Fruit fly (Drosophila melanogaster) whole organism, larva: ENCODE data around the gene ppk15.

Source experiments
- noc ChIP-seq: fragments of 200-800 bp; sonication (Bioruptor generic); optimal IDR thresholded peaks from 3 replicates; lab custom pipeline; 2019; ENCODE audit warnings: missing biosample characterization, mild to moderate bottlenecking, missing genetic modification characterization, moderate library complexity

ppk15 gene

dm6 chr3R:26425005-26425404 lies 21.5 kb upstream of the ppk15 start, which contains the start of gene CG6503:
Gene CG6503 (minus strand): TSS chr3R:26425105.
- no peak for TF ChIP-seq noc (tag; lab: Kevin White, UChicago)

DNA sequence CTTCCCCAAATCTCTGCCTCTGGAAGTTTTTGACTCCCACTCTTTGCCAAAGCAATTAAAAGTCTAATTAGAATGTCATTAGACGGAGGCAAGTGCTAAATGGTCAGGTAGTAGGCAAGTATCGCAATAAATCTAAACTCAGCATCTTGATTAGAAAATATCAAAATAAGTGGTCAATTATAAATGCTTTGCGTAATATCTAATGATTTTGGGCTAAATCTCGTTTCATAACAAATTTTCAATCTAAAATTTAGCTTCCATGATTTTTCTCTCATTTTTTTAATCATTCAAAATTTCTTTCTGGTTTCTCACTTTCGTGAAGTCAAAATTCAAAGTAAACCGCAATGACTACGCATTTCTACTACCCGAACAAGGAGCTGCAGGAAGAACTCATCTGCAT lies 10.3 kb upstream of the ppk15 start, which contains the start of gene Ald2:
TSS of gene Ald2 (plus strand) at position 301 of the 400 bp plus-strand sequence.
- no peak for TF ChIP-seq noc (tag; lab: Kevin White, UChicago)

- no peak for TF ChIP-seq noc (tag; lab: Kevin White, UChicago)
Observed at dm6 chr3R:26409780-26410179, 6.3 kb upstream of the ppk15 start.
